Fruit fly (Drosophila melanogaster): ENCODE data around the gene CG10864.

The CG10864 gene

dm6 chr3R:18366644-18366985, 44.8 kb downstream of the CG10864 start:
- TF ChIP-seq lz (GFP tag; optimal IDR thresholded peaks at IDR 0.05) = no peak
- TF ChIP-seq Hr4 (GFP tag; optimal IDR thresholded peaks at IDR 0.05) = no peak
- no peak for TF ChIP-seq CG6163 (GFP tag; IDR thresholded peaks at IDR 0.05)
- TF ChIP-seq CG10669 (GFP tag; optimal IDR thresholded peaks at IDR 0.05) = no peak

dm6 chr3R:18365978-18366643, 45.3 kb downstream of the CG10864 start, which contains the start of the genes WRNexo and Nup43:
Gene WRNexo, minus strand, starts transcription at chr3R:18366162.
Gene Nup43, plus strand, starts transcription at chr3R:18366638.
- peak; percentile 30 for TF ChIP-seq Eip75B (GFP tag; optimal IDR thresholded peaks at IDR 0.05)
- peak; percentile 52 for TF ChIP-seq pdm3 (GFP tag; optimal IDR thresholded peaks at IDR 0.05)
- TF ChIP-seq CG10669 (GFP tag; optimal IDR thresholded peaks at IDR 0.05) = peak; percentile 6
- TF ChIP-seq acj6 (GFP tag; optimal IDR thresholded peaks at IDR 0.05) = peak; percentile 48
- TF ChIP-seq Lpt (GFP tag; optimal IDR thresholded peaks at IDR 0.05) = no peak
- TF ChIP-seq eg (GFP tag; IDR thresholded peaks at IDR 0.05) = no peak
- TF ChIP-seq Ets21C (GFP tag; optimal IDR thresholded peaks at IDR 0.05) = peak; percentile 33
- peak; percentile 49 for TF ChIP-seq CG31627 (GFP tag; optimal IDR thresholded peaks at IDR 0.05)
- TF ChIP-seq CG32006 (GFP tag; optimal IDR thresholded peaks at IDR 0.05) = peak; percentile 46
- no peak for TF ChIP-seq CG11762 (GFP tag; optimal IDR thresholded peaks at IDR 0.05; ENCODE audit: insufficient read depth)
- TF ChIP-seq CG15336 (GFP tag; IDR thresholded peaks at IDR 0.05) = no peak
- peak; percentile 54 for TF ChIP-seq cyc (GFP tag; optimal IDR thresholded peaks at IDR 0.05)
- no peak for TF ChIP-seq dsx (GFP tag; optimal IDR thresholded peaks at IDR 0.05; ENCODE audit: poor library complexity, severe bottlenecking)
- peak; percentile 37 for TF ChIP-seq lz (GFP tag; optimal IDR thresholded peaks at IDR 0.05)
- no peak for TF ChIP-seq fd85E (GFP tag; optimal IDR thresholded peaks at IDR 0.05)
- peak; percentile 30 for TF ChIP-seq CG3919 (GFP tag; optimal IDR thresholded peaks at IDR 0.05)
- no peak for TF ChIP-seq ss (GFP tag; optimal IDR thresholded peaks at IDR 0.05)
- TF ChIP-seq CG11294 (GFP tag; IDR thresholded peaks at IDR 0.05) = no peak
- TF ChIP-seq fkh (GFP tag; optimal IDR thresholded peaks at IDR 0.05) = peak; percentile 47
- peak; percentile 29 for TF ChIP-seq topi (GFP tag; optimal IDR thresholded peaks at IDR 0.05)
- TF ChIP-seq CG11902 (GFP tag; optimal IDR thresholded peaks at IDR 0.05) = peak; percentile 40
- no peak for TF ChIP-seq CG16779 (tag; optimal IDR thresholded peaks at IDR 0.05)
- TF ChIP-seq Blimp-1 (GFP tag; optimal IDR thresholded peaks at IDR 0.05) = no peak
- peak; percentile 31 for TF ChIP-seq CG6792 (GFP tag; optimal IDR thresholded peaks at IDR 0.05)
- TF ChIP-seq net (GFP tag; optimal IDR thresholded peaks at IDR 0.05) = peak; percentile 4
- TF ChIP-seq dac (GFP tag; optimal IDR thresholded peaks at IDR 0.05) = no peak
- peak; percentile 65 for TF ChIP-seq svp (GFP tag)
- peak; percentile 57 for TF ChIP-seq Sox14 (GFP tag; optimal IDR thresholded peaks at IDR 0.05)
- no peak for TF ChIP-seq CG8632 (GFP tag; optimal IDR thresholded peaks at IDR 0.05)
- TF ChIP-seq Ets96B (tag; optimal IDR thresholded peaks at IDR 0.05) = peak; percentile 2
- peak; percentile 43 for TF ChIP-seq CG3032 (tag; optimal IDR thresholded peaks at IDR 0.05)
- TF ChIP-seq CG6808 (GFP tag; optimal IDR thresholded peaks at IDR 0.05) = no peak
- peak; percentile 26 for TF ChIP-seq Sox15 (GFP tag; optimal IDR thresholded peaks at IDR 0.05)
- TF ChIP-seq CG6163 (GFP tag; IDR thresholded peaks at IDR 0.05) = no peak; the same call in 2 of the 3 replicates
- TF ChIP-seq CG34406 (GFP tag; optimal IDR thresholded peaks at IDR 0.05) = peak; percentile 22
- no peak for TF ChIP-seq CG8319 (GFP tag; optimal IDR thresholded peaks at IDR 0.05)
- no peak for TF ChIP-seq CG1621 (tag; optimal IDR thresholded peaks at IDR 0.05)
- no peak for TF ChIP-seq fd59A (GFP tag; optimal IDR thresholded peaks at IDR 0.05)
- peak; percentile 56 for TF ChIP-seq Hr39 (GFP tag; optimal IDR thresholded peaks at IDR 0.05)
- peak; percentile 21 for TF ChIP-seq Met (GFP tag; optimal IDR thresholded peaks at IDR 0.05)
- TF ChIP-seq achi (GFP tag; optimal IDR thresholded peaks at IDR 0.05) = no peak
- no peak for TF ChIP-seq CG6276 (GFP tag; optimal IDR thresholded peaks at IDR 0.05)
- no peak for TF ChIP-seq Hr38 (GFP tag; optimal IDR thresholded peaks at IDR 0.05)
- no peak for TF ChIP-seq CG4318 (GFP tag; optimal IDR thresholded peaks at IDR 0.05)
- peak; percentile 52 for TF ChIP-seq CG10631 (GFP tag; optimal IDR thresholded peaks at IDR 0.05)
- TF ChIP-seq vri (GFP tag; optimal IDR thresholded peaks at IDR 0.05) = no peak
- no peak for TF ChIP-seq CG6854 (GFP tag; optimal IDR thresholded peaks at IDR 0.05)
- no peak for TF ChIP-seq spab (GFP tag; optimal IDR thresholded peaks at IDR 0.05)
